Worm (Caenorhabditis elegans): ENCODE data around the gene R160.12.

ce11 chrX:4343915-4344314 is 33.7 kb downstream of the R160.12 start, which contains the start of gene F14H12.3:
- no peak for TF ChIP-seq snpc-4 (tag; optimal IDR thresholded peaks at IDR 0.05)
- TF ChIP-seq saeg-2 (GFP tag; IDR thresholded peaks at IDR 0.05) = no peak
- no peak for TF ChIP-seq nhr-11 (tag; optimal IDR thresholded peaks at IDR 0.05)
- TF ChIP-seq nhr-28 (tag; optimal IDR thresholded peaks at IDR 0.05) = no peak
- TF ChIP-seq hif-1 (tag; optimal IDR thresholded peaks at IDR 0.05) = no peak
- no peak for TF ChIP-seq lin-15B (tag; optimal IDR thresholded peaks at IDR 0.05)
- no peak for TF ChIP-seq egl-43 (GFP tag; IDR thresholded peaks at IDR 0.05)
- no peak for TF ChIP-seq unc-39 (tag; optimal IDR thresholded peaks at IDR 0.05)
- TF ChIP-seq dpl-1 (GFP tag; optimal IDR thresholded peaks at IDR 0.05) = no peak
- TF ChIP-seq R02D3.7 (tag; optimal IDR thresholded peaks at IDR 0.05) = no peak
- no peak for TF ChIP-seq nhr-237 (tag; optimal IDR thresholded peaks at IDR 0.05)
- no peak for TF ChIP-seq F49E8.2 (tag; optimal IDR thresholded peaks at IDR 0.05; ENCODE audit: borderline replicate concordance)
- no peak for TF ChIP-seq nhr-48 (tag; optimal IDR thresholded peaks at IDR 0.05)
